Fruit fly (Drosophila melanogaster) whole organism, prepupa: ENCODE measurements around the gene CG11656.
A peak's percentile ranks its signal among the peaks of the same experiment; 100 is the strongest.

Experiments used
- CG10631 ChIP-seq: fragments of 200-800 bp; sonication (Bioruptor generic); optimal IDR thresholded peaks from 2 replicates; lab custom pipeline; 2016; ENCODE audit warnings: missing biosample characterization, missing genetic modification characterization
- CG11294 ChIP-seq: fragments of 200-800 bp; sonication (Bioruptor generic); IDR thresholded peaks from 2 replicates; pipeline ENCODE4 v1.3.6; 2022; ENCODE audit warnings: missing biosample characterization, missing genetic modification characterization
- CG11762 ChIP-seq: fragments of 200-800 bp; sonication (Bioruptor generic); optimal IDR thresholded peaks from 3 replicates; lab custom pipeline; 2016; ENCODE audit warnings: missing biosample characterization, missing genetic modification characterization; ENCODE audit not compliant: insufficient read depth
- CG15336 ChIP-seq: fragments of 200-800 bp; sonication (Bioruptor generic); IDR thresholded peaks from 2 replicates; pipeline ENCODE4 v1.3.6; 2022; ENCODE audit warnings: missing biosample characterization, missing genetic modification characterization
- CG1621 ChIP-seq: fragments of 200-800 bp; sonication (Bioruptor generic); optimal IDR thresholded peaks from 3 replicates; lab custom pipeline; 2018; ENCODE audit warnings: missing biosample characterization, mild to moderate bottlenecking, missing genetic modification characterization
- CG16779 ChIP-seq: fragments of 200-800 bp; sonication (Bioruptor generic); optimal IDR thresholded peaks from 3 replicates; lab custom pipeline; 2017; ENCODE audit warnings: missing biosample characterization, mild to moderate bottlenecking, missing genetic modification characterization
- CG3032 ChIP-seq: fragments of 200-800 bp; optimal IDR thresholded peaks from 2 replicates; lab custom pipeline; 2019; ENCODE audit warnings: missing biosample characterization, mild to moderate bottlenecking, missing genetic modification characterization, moderate library complexity
- CG31627 ChIP-seq: fragments of 200-800 bp; sonication (Bioruptor generic); optimal IDR thresholded peaks from 3 replicates; lab custom pipeline; 2016; ENCODE audit warnings: missing biosample characterization, missing genetic modification characterization
- CG3919 ChIP-seq: fragments of 200-800 bp; sonication (Bioruptor generic); optimal IDR thresholded peaks from 3 replicates; lab custom pipeline; 2016; ENCODE audit warnings: missing biosample characterization, missing genetic modification characterization
- CG6163 ChIP-seq: fragments of 200-800 bp; sonication (Bioruptor generic); IDR thresholded peaks from 3 replicates; pipeline ENCODE4 v1.3.6; 2022; ENCODE audit warnings: missing biosample characterization, missing genetic modification characterization
- CG6276 ChIP-seq: fragments of 200-800 bp; sonication (Bioruptor generic); optimal IDR thresholded peaks from 2 replicates; lab custom pipeline; 2017; ENCODE audit warnings: missing biosample characterization, mild to moderate bottlenecking, missing genetic modification characterization
- CG6792 ChIP-seq: fragments of 200-800 bp; sonication (Bioruptor generic); optimal IDR thresholded peaks from 3 replicates; lab custom pipeline; 2016; ENCODE audit warnings: missing biosample characterization, missing genetic modification characterization
- CG6808 ChIP-seq: fragments of 200-800 bp; sonication (Bioruptor generic); optimal IDR thresholded peaks from 3 replicates; lab custom pipeline; 2017; ENCODE audit warnings: missing biosample characterization, missing genetic modification characterization, mild to moderate bottlenecking, moderate library complexity, missing genetic modification reagents
- CG6854 ChIP-seq: fragments of 200-800 bp; sonication (Bioruptor generic); optimal IDR thresholded peaks from 2 replicates; lab custom pipeline; 2017; ENCODE audit warnings: missing biosample characterization, mild to moderate bottlenecking, missing genetic modification characterization
- CG7368 ChIP-seq: fragments of 200-800 bp; sonication (Bioruptor generic); optimal IDR thresholded peaks from 3 replicates; lab custom pipeline; 2016; ENCODE audit warnings: missing biosample characterization, missing genetic modification characterization
- CG8119 ChIP-seq: fragments of 200-800 bp; sonication (Bioruptor generic); IDR thresholded peaks from 3 replicates; pipeline ENCODE4 v1.3.6; 2022; ENCODE audit warnings: missing biosample characterization, missing genetic modification characterization
- CG8319 ChIP-seq: fragments of 200-800 bp; sonication (Bioruptor generic); optimal IDR thresholded peaks from 3 replicates; lab custom pipeline; 2016; ENCODE audit warnings: missing biosample characterization, missing genetic modification characterization
- CG8632 ChIP-seq: fragments of 200-800 bp; sonication (Bioruptor generic); optimal IDR thresholded peaks from 3 replicates; lab custom pipeline; 2016; ENCODE audit warnings: missing biosample characterization, missing genetic modification characterization
- Eip75B ChIP-seq: fragments of 200-800 bp; sonication (Bioruptor generic); optimal IDR thresholded peaks from 3 replicates; lab custom pipeline; 2016; ENCODE audit warnings: missing biosample characterization, missing genetic modification characterization
- Eip78C ChIP-seq: fragments of 200-800 bp; sonication (Bioruptor generic); peaks from one replicate; lab custom pipeline; 2016; ENCODE audit warnings: missing biosample characterization, missing genetic modification characterization
- Eip93F ChIP-seq: fragments of 200-800 bp; sonication (Bioruptor generic); optimal IDR thresholded peaks from 2 replicates; lab custom pipeline; 2016; ENCODE audit warnings: missing biosample characterization, mild to moderate bottlenecking, missing genetic modification characterization
- Ets96B ChIP-seq: fragments of 200-800 bp; optimal IDR thresholded peaks from 2 replicates; lab custom pipeline; 2019; ENCODE audit warnings: missing biosample characterization, mild to moderate bottlenecking, missing genetic modification characterization, moderate library complexity
- Hr39 ChIP-seq: fragments of 200-800 bp; sonication (Bioruptor generic); optimal IDR thresholded peaks from 2 replicates; lab custom pipeline; 2016; ENCODE audit warnings: missing biosample characterization, missing genetic modification characterization
- Met ChIP-seq: fragments of 200-800 bp; sonication (Bioruptor generic); optimal IDR thresholded peaks from 3 replicates; lab custom pipeline; 2016; ENCODE audit warnings: missing biosample characterization, missing genetic modification characterization
- Sox14 ChIP-seq: fragments of 200-800 bp; sonication (Bioruptor generic); optimal IDR thresholded peaks from 3 replicates; lab custom pipeline; 2016; ENCODE audit warnings: missing biosample characterization, missing genetic modification characterization
- Sox15 ChIP-seq: fragments of 200-800 bp; sonication (Bioruptor generic); optimal IDR thresholded peaks from 3 replicates; lab custom pipeline; 2016; ENCODE audit warnings: missing biosample characterization, missing genetic modification characterization
- cyc ChIP-seq: fragments of 200-800 bp; sonication (Bioruptor generic); optimal IDR thresholded peaks from 3 replicates; lab custom pipeline; 2016; ENCODE audit warnings: missing biosample characterization, missing genetic modification characterization
- eg ChIP-seq: fragments of 200-800 bp; sonication (Bioruptor generic); IDR thresholded peaks from 3 replicates; pipeline ENCODE4 v1.3.6; 2022; ENCODE audit warnings: missing biosample characterization, missing genetic modification characterization
- esn ChIP-seq: fragments of 200-800 bp; sonication (Bioruptor generic); optimal IDR thresholded peaks from 2 replicates; lab custom pipeline; 2016; ENCODE audit warnings: missing biosample characterization, mild to moderate bottlenecking, missing genetic modification characterization, moderate library complexity
- fd59A ChIP-seq: fragments of 200-800 bp; sonication (Bioruptor generic); optimal IDR thresholded peaks from 2 replicates; lab custom pipeline; 2017; ENCODE audit warnings: missing biosample characterization, mild to moderate bottlenecking, missing genetic modification characterization, missing genetic modification reagents
- fkh ChIP-seq: fragments of 200-800 bp; sonication (Bioruptor generic); optimal IDR thresholded peaks from 3 replicates; lab custom pipeline; 2017; ENCODE audit warnings: missing biosample characterization, mild to moderate bottlenecking, missing genetic modification characterization, moderate library complexity
- pdm3 ChIP-seq: fragments of 200-800 bp; sonication (Bioruptor generic); optimal IDR thresholded peaks from 3 replicates; lab custom pipeline; 2016; ENCODE audit warnings: missing biosample characterization, missing genetic modification characterization
- salr ChIP-seq, 2 experiments: fragments of 200-800 bp; sonication (Bioruptor generic); optimal IDR thresholded peaks; 3 replicates each; lab custom pipeline; 2016 to 2018; ENCODE audit warnings: missing biosample characterization in 2 of 2, missing genetic modification characterization in 2 of 2, mild to moderate bottlenecking in 1 of 2
- spab ChIP-seq: fragments of 200-800 bp; sonication (Bioruptor generic); optimal IDR thresholded peaks from 2 replicates; lab custom pipeline; 2017; ENCODE audit warnings: missing biosample characterization, mild to moderate bottlenecking, missing genetic modification characterization, missing genetic modification reagents
- ss ChIP-seq, 2 experiments: fragments of 200-800 bp; sonication (Bioruptor generic); optimal IDR thresholded peaks; 2 replicates in 1 of 2; 3 replicates in 1 of 2; lab custom pipeline; 2017 to 2018; ENCODE audit warnings: mild to moderate bottlenecking in 2 of 2, missing biosample characterization in 2 of 2, missing genetic modification characterization in 2 of 2, moderate library complexity in 1 of 2
- svp ChIP-seq: fragments of 200-800 bp; sonication (Bioruptor generic); peaks from one replicate; lab custom pipeline; 2016; ENCODE audit warnings: missing biosample characterization, missing genetic modification characterization
- vri ChIP-seq: fragments of 200-800 bp; sonication (Bioruptor generic); optimal IDR thresholded peaks from 3 replicates; lab custom pipeline; 2016; ENCODE audit warnings: missing biosample characterization, mild to moderate bottlenecking, missing genetic modification characterization

Gene CG11656

DNA sequence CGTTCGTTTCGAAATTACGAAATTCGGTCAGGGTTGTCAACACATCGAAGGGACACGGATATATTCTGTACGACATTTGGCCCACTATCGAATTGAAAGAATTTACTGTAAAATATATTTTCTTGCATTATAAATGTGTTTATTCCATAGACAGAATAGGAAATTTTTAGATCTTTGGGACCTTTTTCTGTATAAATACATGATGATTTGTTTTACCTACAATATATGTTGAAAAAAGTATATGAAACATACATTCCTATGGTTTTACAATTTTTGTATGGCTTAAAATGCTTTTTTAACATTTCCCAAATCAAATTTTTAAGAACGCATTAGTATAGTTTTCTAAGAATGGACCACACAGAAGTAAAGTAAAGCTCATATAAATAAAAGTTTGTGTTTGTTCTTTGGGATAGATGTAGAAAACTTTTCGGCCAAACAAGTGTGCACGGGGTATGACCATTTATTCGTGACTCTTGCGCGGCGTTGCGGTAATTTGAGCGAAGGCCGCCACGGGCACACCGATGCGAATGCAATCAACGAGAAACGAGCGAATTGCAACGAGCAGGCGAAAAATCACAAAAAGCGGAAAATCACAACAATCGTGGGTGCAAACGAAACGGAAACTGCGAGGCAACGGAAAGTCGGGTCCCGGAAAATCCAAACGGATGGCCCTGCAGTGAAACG, 12.0 kb upstream of the CG11656 start, which contains the start of the genes CG17327, CG44194 and CG7518:
Gene CG17327, minus strand, starts transcription at position 177 of the 684 bp plus-strand sequence.
Gene CG44194, minus strand, starts transcription at position 177 of the 684 bp plus-strand sequence.
Gene CG7518, plus strand, starts transcription at position 540 of the 684 bp plus-strand sequence.
- no peak for TF ChIP-seq CG8632 (GFP tag; lab: Kevin White, UChicago)
- no peak for TF ChIP-seq CG11762 (GFP tag; lab: Kevin White, UChicago)
- peak; percentile 27 for TF ChIP-seq esn (GFP tag; lab: Kevin White, UChicago)
- TF ChIP-seq CG3032 (tag; lab: Kevin White, UChicago): peak; percentile 25
- TF ChIP-seq Ets96B: no peak
- no peak for TF ChIP-seq fd59A (GFP tag; lab: Kevin White, UChicago)
- no peak for TF ChIP-seq spab
- no peak for TF ChIP-seq CG7368 (GFP tag; lab: Kevin White, UChicago)
- no peak for TF ChIP-seq Met (GFP tag; lab: Kevin White, UChicago)
- peak; percentile 22 for TF ChIP-seq cyc (GFP tag; lab: Kevin White, UChicago)
- TF ChIP-seq eg: no peak
- no peak for TF ChIP-seq fkh (GFP tag; lab: Kevin White, UChicago)
- TF ChIP-seq CG31627 (GFP tag; lab: Kevin White, UChicago): peak; percentile 1
- TF ChIP-seq Hr39 (GFP tag; lab: Kevin White, UChicago): no peak

dm6 chr3R:12998234-12998591, 11.5 kb upstream of the CG11656 start:
- TF ChIP-seq CG11294 (GFP tag; lab: Robert Waterston, UW): no peak
- TF ChIP-seq CG6854 (GFP tag; lab: Kevin White, UChicago): peak; percentile 42

DNA sequence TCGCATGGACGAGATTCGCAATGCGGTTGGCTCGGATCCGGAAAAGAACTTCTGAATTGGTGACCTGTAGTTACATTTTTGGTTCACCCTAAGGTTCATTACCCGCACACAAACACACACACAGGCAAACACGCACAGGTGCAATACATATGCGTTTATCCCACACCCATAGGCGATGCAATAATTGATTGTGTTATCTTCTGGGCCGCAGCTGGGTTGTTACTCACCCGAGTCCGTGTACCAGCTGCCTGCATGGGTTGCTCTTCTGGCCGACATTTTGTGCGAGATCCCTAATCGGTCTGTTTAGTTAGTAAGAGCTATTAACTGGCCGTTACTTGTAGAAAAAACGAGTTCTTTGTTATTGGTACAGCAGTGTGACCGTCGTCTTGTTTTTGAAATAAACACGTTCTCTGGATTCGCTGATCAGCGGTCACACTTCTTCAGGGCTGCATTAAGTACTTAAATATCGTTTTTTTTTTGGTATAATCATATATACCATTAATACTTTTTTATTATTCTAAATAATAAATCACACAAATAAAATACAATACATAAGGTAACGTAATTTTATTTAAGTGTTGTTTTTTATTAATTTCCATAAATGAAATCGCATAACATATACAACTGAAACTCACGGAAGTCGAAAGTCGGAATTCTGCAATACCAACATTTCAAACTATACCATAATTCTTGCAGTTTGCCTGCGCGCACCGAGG, 1.4 kb downstream of the CG11656 start, which contains the start of gene CG8031:
Gene CG8031, minus strand, starts transcription at position 406 of the 716 bp plus-strand sequence.
- TF ChIP-seq CG8319 (GFP tag; lab: Kevin White, UChicago) (peak; percentile 21), CG15336 (GFP tag; lab: Robert Waterston, UW) (0 out of 2 replicates have a peak, but pooled peaks have one; percentile 17), Eip78C (GFP tag; lab: Kevin White, UChicago) (peak; percentile 31), vri (GFP tag; lab: Kevin White, UChicago) (peak; percentile 73), CG6163 (peak; percentile 50; the same call in 1 of the 3 replicates), spab (no peak), CG6792 (GFP tag; lab: Kevin White, UChicago) (no peak), Sox14 (peak; percentile 87), CG16779 (tag; lab: Kevin White, UChicago) (no peak), Eip93F (GFP tag; lab: Kevin White, UChicago) (no peak), CG8119 (GFP tag; lab: Robert Waterston, UW) (0 out of 3 replicates have a peak, but pooled peaks have one; percentile 28), CG6854 (GFP tag; lab: Kevin White, UChicago) (peak; percentile 2)

DNA sequence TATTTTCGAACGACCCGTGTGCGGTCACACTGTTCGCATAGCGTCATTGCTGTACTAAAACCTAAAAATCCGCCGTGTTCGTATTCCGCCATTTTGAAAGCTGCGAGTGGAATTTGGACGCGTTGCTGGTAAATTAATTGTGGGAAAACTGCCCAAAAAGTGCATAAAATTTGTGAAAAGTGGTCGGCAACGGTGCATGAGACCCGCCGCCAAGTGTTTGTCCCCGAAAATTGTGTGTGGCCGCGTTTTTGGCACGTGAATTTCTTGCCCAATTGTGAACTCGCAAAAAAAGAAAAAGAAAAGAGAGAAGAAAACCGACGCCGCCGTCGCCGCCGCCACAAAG, 1.9 kb downstream of the CG11656 start, which contains the start of gene CtBP:
Gene CtBP, plus strand, starts transcription at position 29 of the 343 bp plus-strand sequence.
- TF ChIP-seq CG31627 (GFP tag; lab: Kevin White, UChicago) (no peak), pdm3 (GFP tag; lab: Kevin White, UChicago) (no peak), CG10631 (GFP tag; lab: Kevin White, UChicago) (no peak), fd59A (GFP tag; lab: Kevin White, UChicago) (no peak), Eip75B (GFP tag; lab: Kevin White, UChicago) (no peak), Sox14 (no peak), CG16779 (tag; lab: Kevin White, UChicago) (peak; percentile 15), CG8119 (GFP tag; lab: Robert Waterston, UW) (0 out of 3 replicates have a peak, but pooled peaks have one; percentile 26), svp (GFP tag; lab: Kevin White, UChicago) (no peak), CG6276 (no peak), ss (GFP tag; optimal IDR thresholded peaks at IDR 0.05; lab: Kevin White, UChicago) (peak in 1 of 2 experiments; percentile 31), salr (GFP tag; optimal IDR thresholded peaks at IDR 0.05; lab: Kevin White, UChicago) (no peak), CG3919 (no peak), CG6808 (GFP tag; lab: Kevin White, UChicago) (no peak), Sox15 (no peak), CG6854 (GFP tag; lab: Kevin White, UChicago) (peak; percentile 40), CG1621 (tag; lab: Kevin White, UChicago) (peak; percentile 92)
- TF ChIP-seq, all 60 proteins: peak for 5
